Worm (Caenorhabditis elegans): ENCODE measurements around the gene srlf-26.

DNA sequence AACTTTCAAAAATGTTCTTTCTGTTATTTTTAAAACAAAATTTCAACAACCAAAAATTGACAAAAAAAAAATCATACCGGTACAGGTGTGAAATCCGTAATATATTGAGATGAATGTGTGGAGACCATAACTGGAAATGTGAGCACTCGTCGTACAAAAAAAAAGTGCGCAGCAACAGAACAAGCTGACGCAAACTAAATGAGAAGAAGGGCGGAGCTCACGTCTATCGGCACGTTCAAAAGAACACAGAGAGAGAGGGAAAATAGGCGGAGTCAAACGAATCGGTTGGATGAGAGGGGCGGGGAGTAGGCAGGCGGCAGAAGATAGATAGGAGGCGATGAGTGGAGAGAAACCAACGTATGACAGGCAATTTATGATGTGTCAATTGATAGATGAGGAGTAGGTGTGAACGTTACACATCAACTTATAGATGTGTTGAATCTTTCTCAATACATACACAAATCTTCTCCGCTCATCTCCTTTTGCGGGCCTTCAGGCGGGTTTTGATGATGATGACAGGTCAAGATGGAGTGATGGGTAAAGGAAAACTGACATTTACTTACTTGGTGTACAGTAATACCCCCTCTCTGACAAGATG lies 25.2 kb downstream of the srlf-26 start, which contains the start of gene tlp-1:
- TF ChIP-seq ceh-31 (tag; optimal IDR thresholded peaks at IDR 0.05) (no peak), pha-4 (tag; optimal IDR thresholded peaks at IDR 0.05) (no peak), ceh-9 (tag; optimal IDR thresholded peaks at IDR 0.05) (no peak)

All from whole organism, late embryonic.